Fruit fly (Drosophila melanogaster) whole organism, prepupa: ENCODE data around the gene Tdh.

Source experiments
- Blimp-1 ChIP-seq: fragments of 200-800 bp; sonication (Bioruptor generic); optimal IDR thresholded peaks from 3 replicates; lab custom pipeline; 2017; ENCODE audit warnings: missing biosample characterization, missing genetic modification characterization, mild to moderate bottlenecking, moderate library complexity, missing genetic modification reagents
- CG10631 ChIP-seq: fragments of 200-800 bp; sonication (Bioruptor generic); optimal IDR thresholded peaks from 2 replicates; lab custom pipeline; 2016; ENCODE audit warnings: missing biosample characterization, missing genetic modification characterization
- CG11762 ChIP-seq: fragments of 200-800 bp; sonication (Bioruptor generic); optimal IDR thresholded peaks from 3 replicates; lab custom pipeline; 2016; ENCODE audit warnings: missing biosample characterization, missing genetic modification characterization; ENCODE audit not compliant: insufficient read depth
- CG11902 ChIP-seq: fragments of 200-800 bp; sonication (Bioruptor generic); optimal IDR thresholded peaks from 3 replicates; lab custom pipeline; 2016; ENCODE audit warnings: missing biosample characterization, missing genetic modification characterization
- CG1621 ChIP-seq: fragments of 200-800 bp; sonication (Bioruptor generic); optimal IDR thresholded peaks from 3 replicates; lab custom pipeline; 2018; ENCODE audit warnings: missing biosample characterization, mild to moderate bottlenecking, missing genetic modification characterization
- CG32006 ChIP-seq: fragments of 200-800 bp; sonication (Bioruptor generic); optimal IDR thresholded peaks from 3 replicates; lab custom pipeline; 2017; ENCODE audit warnings: missing biosample characterization, mild to moderate bottlenecking, missing genetic modification characterization
- CG6163 ChIP-seq: fragments of 200-800 bp; sonication (Bioruptor generic); IDR thresholded peaks from 3 replicates; pipeline ENCODE4 v1.3.6; 2022; ENCODE audit warnings: missing biosample characterization, missing genetic modification characterization
- CG6276 ChIP-seq: fragments of 200-800 bp; sonication (Bioruptor generic); optimal IDR thresholded peaks from 2 replicates; lab custom pipeline; 2017; ENCODE audit warnings: missing biosample characterization, mild to moderate bottlenecking, missing genetic modification characterization
- CG6808 ChIP-seq: fragments of 200-800 bp; sonication (Bioruptor generic); optimal IDR thresholded peaks from 3 replicates; lab custom pipeline; 2017; ENCODE audit warnings: missing biosample characterization, missing genetic modification characterization, mild to moderate bottlenecking, moderate library complexity, missing genetic modification reagents
- CG6854 ChIP-seq: fragments of 200-800 bp; sonication (Bioruptor generic); optimal IDR thresholded peaks from 2 replicates; lab custom pipeline; 2017; ENCODE audit warnings: missing biosample characterization, mild to moderate bottlenecking, missing genetic modification characterization
- CG7368 ChIP-seq: fragments of 200-800 bp; sonication (Bioruptor generic); optimal IDR thresholded peaks from 3 replicates; lab custom pipeline; 2016; ENCODE audit warnings: missing biosample characterization, missing genetic modification characterization
- CG9139 ChIP-seq: fragments of 200-800 bp; sonication (Bioruptor generic); optimal IDR thresholded peaks from 3 replicates; lab custom pipeline; 2017; ENCODE audit warnings: missing biosample characterization, mild to moderate bottlenecking, missing genetic modification characterization
- Eip75B ChIP-seq: fragments of 200-800 bp; sonication (Bioruptor generic); optimal IDR thresholded peaks from 3 replicates; lab custom pipeline; 2016; ENCODE audit warnings: missing biosample characterization, missing genetic modification characterization
- Eip78C ChIP-seq: fragments of 200-800 bp; sonication (Bioruptor generic); peaks from one replicate; lab custom pipeline; 2016; ENCODE audit warnings: missing biosample characterization, missing genetic modification characterization
- Eip93F ChIP-seq: fragments of 200-800 bp; sonication (Bioruptor generic); optimal IDR thresholded peaks from 2 replicates; lab custom pipeline; 2016; ENCODE audit warnings: missing biosample characterization, mild to moderate bottlenecking, missing genetic modification characterization
- Ets21C ChIP-seq: fragments of 200-800 bp; sonication (Bioruptor generic); optimal IDR thresholded peaks from 3 replicates; lab custom pipeline; 2016; ENCODE audit warnings: missing biosample characterization, missing genetic modification characterization
- Ets96B ChIP-seq: fragments of 200-800 bp; optimal IDR thresholded peaks from 2 replicates; lab custom pipeline; 2019; ENCODE audit warnings: missing biosample characterization, mild to moderate bottlenecking, missing genetic modification characterization, moderate library complexity
- Hr39 ChIP-seq: fragments of 200-800 bp; sonication (Bioruptor generic); optimal IDR thresholded peaks from 2 replicates; lab custom pipeline; 2016; ENCODE audit warnings: missing biosample characterization, missing genetic modification characterization
- Hr4 ChIP-seq: fragments of 200-800 bp; sonication (Bioruptor generic); optimal IDR thresholded peaks from 3 replicates; lab custom pipeline; 2016; ENCODE audit warnings: missing biosample characterization, missing genetic modification characterization
- Lpt ChIP-seq: fragments of 200-800 bp; sonication (Bioruptor generic); optimal IDR thresholded peaks from 3 replicates; lab custom pipeline; 2016; ENCODE audit warnings: missing biosample characterization, missing genetic modification characterization
- OdsH ChIP-seq: fragments of 200-800 bp; sonication (Bioruptor generic); optimal IDR thresholded peaks from 3 replicates; lab custom pipeline; 2016; ENCODE audit warnings: missing biosample characterization, missing genetic modification characterization
- Smox ChIP-seq: fragments of 200-800 bp; sonication (Bioruptor generic); optimal IDR thresholded peaks from 3 replicates; lab custom pipeline; 2016; ENCODE audit warnings: missing biosample characterization, missing genetic modification characterization
- Sox102F ChIP-seq: fragments of 200-800 bp; sonication (Bioruptor generic); optimal IDR thresholded peaks from 2 replicates; lab custom pipeline; 2016; ENCODE audit warnings: missing biosample characterization, mild to moderate bottlenecking, missing genetic modification characterization
- Sox14 ChIP-seq: fragments of 200-800 bp; sonication (Bioruptor generic); optimal IDR thresholded peaks from 3 replicates; lab custom pipeline; 2016; ENCODE audit warnings: missing biosample characterization, missing genetic modification characterization
- Sox15 ChIP-seq: fragments of 200-800 bp; sonication (Bioruptor generic); optimal IDR thresholded peaks from 3 replicates; lab custom pipeline; 2016; ENCODE audit warnings: missing biosample characterization, missing genetic modification characterization
- achi ChIP-seq: fragments of 200-800 bp; sonication (Bioruptor generic); optimal IDR thresholded peaks from 3 replicates; lab custom pipeline; 2016; ENCODE audit warnings: missing biosample characterization, missing genetic modification characterization
- cyc ChIP-seq: fragments of 200-800 bp; sonication (Bioruptor generic); optimal IDR thresholded peaks from 3 replicates; lab custom pipeline; 2016; ENCODE audit warnings: missing biosample characterization, missing genetic modification characterization
- dac ChIP-seq: fragments of 200-800 bp; sonication (Bioruptor generic); optimal IDR thresholded peaks from 2 replicates; lab custom pipeline; 2017; ENCODE audit warnings: missing biosample characterization, mild to moderate bottlenecking, missing genetic modification characterization
- dsx ChIP-seq: fragments of 200-800 bp; optimal IDR thresholded peaks from 3 replicates; lab custom pipeline; 2019; ENCODE audit warnings: missing biosample characterization, mild to moderate bottlenecking, missing genetic modification characterization, moderate library complexity; ENCODE audit not compliant: poor library complexity, severe bottlenecking
- esn ChIP-seq: fragments of 200-800 bp; sonication (Bioruptor generic); optimal IDR thresholded peaks from 2 replicates; lab custom pipeline; 2016; ENCODE audit warnings: missing biosample characterization, mild to moderate bottlenecking, missing genetic modification characterization, moderate library complexity
- fd59A ChIP-seq: fragments of 200-800 bp; sonication (Bioruptor generic); optimal IDR thresholded peaks from 2 replicates; lab custom pipeline; 2017; ENCODE audit warnings: missing biosample characterization, mild to moderate bottlenecking, missing genetic modification characterization, missing genetic modification reagents
- fd85E ChIP-seq: fragments of 200-800 bp; sonication (Bioruptor generic); optimal IDR thresholded peaks from 3 replicates; lab custom pipeline; 2016; ENCODE audit warnings: missing biosample characterization, missing genetic modification characterization
- fkh ChIP-seq: fragments of 200-800 bp; sonication (Bioruptor generic); optimal IDR thresholded peaks from 3 replicates; lab custom pipeline; 2017; ENCODE audit warnings: missing biosample characterization, mild to moderate bottlenecking, missing genetic modification characterization, moderate library complexity
- lz ChIP-seq: fragments of 200-800 bp; sonication (Bioruptor generic); optimal IDR thresholded peaks from 3 replicates; lab custom pipeline; 2016; ENCODE audit warnings: missing biosample characterization, missing genetic modification characterization
- net ChIP-seq: fragments of 200-800 bp; sonication (Bioruptor generic); optimal IDR thresholded peaks from 3 replicates; lab custom pipeline; 2016; ENCODE audit warnings: missing biosample characterization, missing genetic modification characterization
- pdm3 ChIP-seq: fragments of 200-800 bp; sonication (Bioruptor generic); optimal IDR thresholded peaks from 3 replicates; lab custom pipeline; 2016; ENCODE audit warnings: missing biosample characterization, missing genetic modification characterization
- ss ChIP-seq, 2 experiments: fragments of 200-800 bp; sonication (Bioruptor generic); optimal IDR thresholded peaks; 2 replicates in 1 of 2; 3 replicates in 1 of 2; lab custom pipeline; 2017 to 2018; ENCODE audit warnings: mild to moderate bottlenecking in 2 of 2, missing biosample characterization in 2 of 2, missing genetic modification characterization in 2 of 2, moderate library complexity in 1 of 2
- vri ChIP-seq: fragments of 200-800 bp; sonication (Bioruptor generic); optimal IDR thresholded peaks from 3 replicates; lab custom pipeline; 2016; ENCODE audit warnings: missing biosample characterization, mild to moderate bottlenecking, missing genetic modification characterization

Tdh gene

DNA sequence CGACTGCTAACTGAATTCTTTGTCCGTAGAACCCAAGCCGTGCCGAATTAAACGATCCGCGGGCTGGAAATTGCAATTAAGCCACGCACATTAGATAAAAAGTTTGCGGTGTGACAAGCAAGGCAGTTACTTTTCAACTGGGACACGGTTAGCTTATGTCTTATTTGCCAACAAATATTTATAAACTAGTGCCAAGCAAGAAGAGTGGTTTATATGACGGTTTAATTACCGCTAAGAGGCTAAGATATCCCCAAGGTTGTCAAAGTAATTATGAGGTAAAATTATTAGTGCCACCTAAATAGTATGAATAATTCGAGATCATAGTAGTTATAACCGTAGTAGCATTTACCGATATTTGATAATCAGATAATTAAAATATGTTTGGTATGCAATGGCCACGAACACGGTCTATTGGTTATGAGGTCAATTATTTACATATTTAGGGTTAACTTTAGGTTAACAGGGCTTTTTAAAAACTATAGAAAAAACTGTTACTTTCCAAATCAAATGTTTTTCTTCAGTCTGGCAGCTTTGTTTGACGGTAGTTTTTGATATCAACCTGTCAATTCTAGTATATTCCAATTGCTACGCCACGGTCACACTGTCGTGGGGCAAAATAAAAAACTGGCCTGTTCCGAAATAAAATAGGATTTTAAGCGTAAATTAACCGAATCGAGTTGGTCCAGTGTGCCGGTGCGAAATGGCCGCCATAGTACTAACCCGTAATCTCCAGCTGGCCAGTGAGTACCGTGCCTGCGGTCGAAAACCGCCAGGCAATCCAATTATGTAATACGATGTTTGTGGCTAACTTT, 28.2 kb downstream of the Tdh start, which contains the start of gene ZnT77C:
Gene ZnT77C, minus strand, starts transcription at position 142 of the 812 bp plus-strand sequence.
- peak; percentile 83 for TF ChIP-seq vri (GFP tag; lab: Kevin White, UChicago)
- TF ChIP-seq OdsH (GFP tag; lab: Kevin White, UChicago) = no peak
- TF ChIP-seq CG11902 (GFP tag; lab: Kevin White, UChicago) = no peak
- TF ChIP-seq Sox102F (GFP tag; lab: Kevin White, UChicago) = no peak
- TF ChIP-seq Smox (GFP tag; lab: Kevin White, UChicago) = no peak
- TF ChIP-seq pdm3 (GFP tag; lab: Kevin White, UChicago) = no peak
- TF ChIP-seq CG6276 (GFP tag; lab: Kevin White, UChicago) = no peak
- TF ChIP-seq CG6854 (GFP tag; lab: Kevin White, UChicago) = no peak
- no peak for TF ChIP-seq CG10631
- no peak for TF ChIP-seq Lpt (GFP tag; lab: Kevin White, UChicago)
- TF ChIP-seq Hr4 (GFP tag; lab: Kevin White, UChicago) = no peak
- TF ChIP-seq ss (GFP tag; optimal IDR thresholded peaks at IDR 0.05; lab: Kevin White, UChicago) = no peak
- no peak for TF ChIP-seq achi
- TF ChIP-seq Sox15 = no peak
- no peak for TF ChIP-seq dac (GFP tag; lab: Kevin White, UChicago)
- no peak for TF ChIP-seq dsx (GFP tag; lab: Kevin White, UChicago)
- TF ChIP-seq Eip78C = peak; percentile 37
- TF ChIP-seq CG1621 = no peak
- TF ChIP-seq Sox14 (GFP tag; lab: Kevin White, UChicago) = peak; percentile 5
- no peak for TF ChIP-seq lz (GFP tag; lab: Kevin White, UChicago)
- no peak for TF ChIP-seq fkh (GFP tag; lab: Kevin White, UChicago)

- TF ChIP-seq cyc (GFP tag; lab: Kevin White, UChicago) (no peak), CG9139 (GFP tag; lab: Kevin White, UChicago) (no peak), net (GFP tag; lab: Kevin White, UChicago) (no peak), CG6854 (GFP tag; lab: Kevin White, UChicago) (peak; percentile 54), Hr4 (GFP tag; lab: Kevin White, UChicago) (peak; percentile 12), Sox102F (GFP tag; lab: Kevin White, UChicago) (no peak), CG11762 (GFP tag; lab: Kevin White, UChicago) (no peak), fd85E (no peak), CG6808 (peak; percentile 30), fkh (GFP tag; lab: Kevin White, UChicago) (peak; percentile 47), Sox14 (GFP tag; lab: Kevin White, UChicago) (peak; percentile 8), Eip75B (peak; percentile 33), Blimp-1 (GFP tag; lab: Kevin White, UChicago) (no peak), Smox (GFP tag; lab: Kevin White, UChicago) (no peak), Eip93F (GFP tag; lab: Kevin White, UChicago) (no peak), dac (GFP tag; lab: Kevin White, UChicago) (no peak), fd59A (GFP tag; lab: Kevin White, UChicago) (no peak), CG7368 (GFP tag; lab: Kevin White, UChicago) (no peak), esn (GFP tag; lab: Kevin White, UChicago) (no peak), CG6163 (GFP tag; lab: Robert Waterston, UW) (no peak), achi (no peak), ss (GFP tag; optimal IDR thresholded peaks at IDR 0.05; lab: Kevin White, UChicago) (no peak), Ets96B (tag; lab: Kevin White, UChicago) (no peak), vri (GFP tag; lab: Kevin White, UChicago) (peak; percentile 88), Eip78C (peak; percentile 37), Ets21C (GFP tag; lab: Kevin White, UChicago) (no peak), CG11902 (GFP tag; lab: Kevin White, UChicago) (no peak), CG1621 (peak; percentile 94), CG32006 (no peak), Hr39 (GFP tag; lab: Kevin White, UChicago) (no peak)
Measured at dm6 chr3L:20497124-20497996, 30.6 kb downstream of the Tdh start, which contains the start of gene CG32425. TSS of gene CG32425 (plus strand) at chr3L:20497323.
